Worm (Caenorhabditis elegans) whole organism, mixed stage, embryonic: ENCODE data around the gene srm-3.

Experiments
- elt-1 ChIP-seq: sonication (generic microtip); optimal IDR thresholded peaks from 2 replicates; lab custom pipeline; 2017; ENCODE audit warnings: missing genetic modification characterization, mild to moderate bottlenecking, missing compliant biosample characterization, antibody characterized with exemption, moderate library complexity, borderline replicate concordance; ENCODE audit not compliant: insufficient read depth
- hlh-1 ChIP-seq: fragments of 150-350 bp; optimal IDR thresholded peaks from 2 replicates; lab custom pipeline; 2014; ENCODE audit warnings: missing biosample characterization, missing genetic modification reagents, missing genetic modification characterization
- lin-13 ChIP-seq: fragments of 150-350 bp; optimal IDR thresholded peaks from 2 replicates; lab custom pipeline; 2014; ENCODE audit warnings: missing biosample characterization, missing genetic modification characterization
- nhr-237 ChIP-seq: fragments of 150-350 bp; optimal IDR thresholded peaks from 2 replicates; lab custom pipeline; 2014; ENCODE audit warnings: missing biosample characterization, missing genetic modification characterization
- sem-2 ChIP-seq: fragments of 200-800 bp; sonication (Bioruptor generic); optimal IDR thresholded peaks from 2 replicates; lab custom pipeline; 2018; ENCODE audit warnings: mild to moderate bottlenecking, missing genetic modification characterization, missing compliant biosample characterization
- sptf-1 ChIP-seq: sonication (generic microtip); optimal IDR thresholded peaks from 2 replicates; lab custom pipeline; 2017; ENCODE audit warnings: mild to moderate bottlenecking, missing genetic modification characterization, moderate library complexity, missing compliant biosample characterization
- unc-62 ChIP-seq: fragments of 150-350 bp; optimal IDR thresholded peaks from 2 replicates; lab custom pipeline; 2014; ENCODE audit warnings: missing biosample characterization, missing genetic modification reagents, missing genetic modification characterization

ce11 chrIV:9673683-9674336 lies 25.0 kb downstream of the srm-3 start:
- no peak for TF ChIP-seq elt-1 (tag; lab: Kevin White, UChicago)
- TF ChIP-seq sem-2 (GFP tag; lab: Kevin White, UChicago) = no peak
- TF ChIP-seq lin-13 (tag; lab: Kevin White, UChicago) = no peak
- no peak for TF ChIP-seq nhr-237
- TF ChIP-seq unc-62 (GFP tag; lab: Kevin White, UChicago) = no peak
- TF ChIP-seq hlh-1 (tag; lab: Kevin White, UChicago) = no peak
- TF ChIP-seq sptf-1 (tag; lab: Kevin White, UChicago) = no peak
